Fruit fly (Drosophila melanogaster): Measurements from ENCODE around the gene Edg78E.

Edg78E gene

dm6 chr3L:21280996-21281691 lies 16.5 kb downstream of the Edg78E start, which contains the start of gene ppl:
ppl (minus strand) TSS chr3L:21281506.
- TF ChIP-seq CG17801 (GFP tag; optimal IDR thresholded peaks at IDR 0.05; ENCODE audit: partially characterized antibody) = no peak

- TF ChIP-seq CG17801 (GFP tag; optimal IDR thresholded peaks at IDR 0.05; ENCODE audit: partially characterized antibody) = peak; percentile 82
Observed at dm6 chr3L:21279876-21280566, 17.6 kb downstream of the Edg78E start, which contains the start of gene AcCoAS. AcCoAS (minus strand) TSS chr3L:21280243.

dm6 chr3L:21279168-21279567 lies 18.4 kb downstream of the Edg78E start:
- TF ChIP-seq CG17801 (GFP tag; optimal IDR thresholded peaks at IDR 0.05; ENCODE audit: partially characterized antibody) = no peak

dm6 chr3L:21277897-21278530 lies 19.6 kb downstream of the Edg78E start:
- TF ChIP-seq CG17801 (GFP tag; optimal IDR thresholded peaks at IDR 0.05; ENCODE audit: partially characterized antibody) = no peak

dm6 chr3L:21276296-21277257 lies 21.0 kb downstream of the Edg78E start:
- TF ChIP-seq CG17801 (GFP tag; optimal IDR thresholded peaks at IDR 0.05; ENCODE audit: partially characterized antibody) = peak; percentile 78

dm6 chr3L:21275921-21276295 lies 21.7 kb downstream of the Edg78E start:
- no peak for TF ChIP-seq CG17801 (GFP tag; optimal IDR thresholded peaks at IDR 0.05; ENCODE audit: partially characterized antibody)

- TF ChIP-seq CG17801 (GFP tag; optimal IDR thresholded peaks at IDR 0.05; ENCODE audit: partially characterized antibody) = no peak
Observed at dm6 chr3L:21273504-21273903, 24.1 kb downstream of the Edg78E start.

dm6 chr3L:21270480-21270879 lies 27.1 kb downstream of the Edg78E start, which contains the start of gene CG9389:
CG9389 (minus strand) TSS chr3L:21270580.
- TF ChIP-seq CG17801 (GFP tag; optimal IDR thresholded peaks at IDR 0.05; ENCODE audit: partially characterized antibody) = no peak

dm6 chr3L:21267862-21268385 lies 29.7 kb downstream of the Edg78E start, which contains the start of gene CG9391:
CG9391 (minus strand) TSS chr3L:21268335.
- no peak for TF ChIP-seq CG17801 (GFP tag; optimal IDR thresholded peaks at IDR 0.05; ENCODE audit: partially characterized antibody)

dm6 chr3L:21266101-21266656 lies 31.4 kb downstream of the Edg78E start:
- no peak for TF ChIP-seq CG17801 (GFP tag; optimal IDR thresholded peaks at IDR 0.05; ENCODE audit: partially characterized antibody)

- TF ChIP-seq CG17801 (GFP tag; optimal IDR thresholded peaks at IDR 0.05; ENCODE audit: partially characterized antibody) = no peak
Observed at dm6 chr3L:21262426-21262825, 35.2 kb downstream of the Edg78E start.

dm6 chr3L:21261403-21262164 lies 36.0 kb downstream of the Edg78E start:
- peak; percentile 37 for TF ChIP-seq CG17801 (GFP tag; optimal IDR thresholded peaks at IDR 0.05; ENCODE audit: partially characterized antibody)

- TF ChIP-seq CG17801 (GFP tag; optimal IDR thresholded peaks at IDR 0.05; ENCODE audit: partially characterized antibody) = no peak
Observed at dm6 chr3L:21259257-21259656, 38.3 kb downstream of the Edg78E start.
